Fruit fly (Drosophila melanogaster): Measurements from ENCODE around the gene CG7368.
A peak's percentile ranks its signal among the peaks of the same experiment; 100 is the strongest.

Gene CG7368

dm6 chr3L:11552996-11553671 lies 43.9 kb upstream of the CG7368 start (continued):
- TF ChIP-seq yki (optimal IDR thresholded peaks at IDR 0.05) (peak; percentile 96), Dek (tag; optimal IDR thresholded peaks at IDR 0.05) (peak; percentile 21), Trl (optimal IDR thresholded peaks at IDR 0.05) (peak; percentile 99 to 100), Trl (GFP tag; optimal IDR thresholded peaks at IDR 0.05) (peak; percentile 78), Dll (GFP tag; IDR thresholded peaks at IDR 0.05; ENCODE audit: partially characterized antibody) (peak; percentile 82), cg (GFP tag; optimal IDR thresholded peaks at IDR 0.05) (peak; percentile 100), Max (GFP tag; optimal IDR thresholded peaks at IDR 0.05) (no peak), Pdp1 (GFP tag; optimal IDR thresholded peaks at IDR 0.05) (no peak), Hr51 (GFP tag; optimal IDR thresholded peaks at IDR 0.05) (peak in 1 of 2 experiments; percentile 53), CG11723 (GFP tag; optimal IDR thresholded peaks at IDR 0.05) (no peak), CG17612 (GFP tag; IDR thresholded peaks at IDR 0.05) (no peak), CG4730 (GFP tag; IDR thresholded peaks at IDR 0.05) (no peak), gt (GFP tag; IDR thresholded peaks at IDR 0.05) (no peak), CG34376 (GFP tag; optimal IDR thresholded peaks at IDR 0.05) (peak; percentile 78), dan (GFP tag; IDR thresholded peaks at IDR 0.05) (no peak), eyg (GFP tag; optimal IDR thresholded peaks at IDR 0.05) (no peak), Poxn (GFP tag; IDR thresholded peaks at IDR 0.05) (no peak), klu (GFP tag; IDR thresholded peaks at IDR 0.05) (no peak), pan (optimal IDR thresholded peaks at IDR 0.05) (no peak), pan (GFP tag; optimal IDR thresholded peaks at IDR 0.05 in 1 of 2, IDR thresholded peaks at IDR 0.05 in 1 of 2) (peak in 1 of 2 experiments; percentile 36), CG4328 (GFP tag; optimal IDR thresholded peaks at IDR 0.05) (no peak), CG11560 (tag; IDR thresholded peaks at IDR 0.05) (no peak), tll (GFP tag; optimal IDR thresholded peaks at IDR 0.05) (no peak), Elba2 (GFP tag; optimal IDR thresholded peaks at IDR 0.05) (no peak), CG9876 (GFP tag; optimal IDR thresholded peaks at IDR 0.05) (no peak), Vsx1 (GFP tag; optimal IDR thresholded peaks at IDR 0.05) (peak; percentile 34), Dip3 (GFP tag; optimal IDR thresholded peaks at IDR 0.05) (no peak), oc (tag; optimal IDR thresholded peaks at IDR 0.05) (peak; percentile 39), slou (GFP tag; optimal IDR thresholded peaks at IDR 0.05) (no peak), CG6175 (GFP tag; IDR thresholded peaks at IDR 0.05) (peak; percentile 97), CG7556 (GFP tag; optimal IDR thresholded peaks at IDR 0.05) (no peak), fd102C (GFP tag; optimal IDR thresholded peaks at IDR 0.05) (no peak), kay (GFP tag; optimal IDR thresholded peaks at IDR 0.05) (no peak), Ravus (GFP tag; IDR thresholded peaks at IDR 0.05) (no peak), CG9215 (GFP tag; IDR thresholded peaks at IDR 0.05) (no peak), crp (GFP tag; optimal IDR thresholded peaks at IDR 0.05) (peak; percentile 79 to 97), CG18764 (GFP tag; optimal IDR thresholded peaks at IDR 0.05) (no peak)

dm6 chr3L:11553672-11554068 lies 43.3 kb upstream of the CG7368 start:
- TF ChIP-seq CG4424 (GFP tag; optimal IDR thresholded peaks at IDR 0.05), result peak; percentile 98
- no peak for TF ChIP-seq CG12942 (GFP tag; optimal IDR thresholded peaks at IDR 0.05)
- no peak for TF ChIP-seq lab (GFP tag; optimal IDR thresholded peaks at IDR 0.05)

Measured in whole organism, embryonic.